Fruit fly (Drosophila melanogaster): ENCODE data around the gene Aven.

Gene Aven

DNA sequence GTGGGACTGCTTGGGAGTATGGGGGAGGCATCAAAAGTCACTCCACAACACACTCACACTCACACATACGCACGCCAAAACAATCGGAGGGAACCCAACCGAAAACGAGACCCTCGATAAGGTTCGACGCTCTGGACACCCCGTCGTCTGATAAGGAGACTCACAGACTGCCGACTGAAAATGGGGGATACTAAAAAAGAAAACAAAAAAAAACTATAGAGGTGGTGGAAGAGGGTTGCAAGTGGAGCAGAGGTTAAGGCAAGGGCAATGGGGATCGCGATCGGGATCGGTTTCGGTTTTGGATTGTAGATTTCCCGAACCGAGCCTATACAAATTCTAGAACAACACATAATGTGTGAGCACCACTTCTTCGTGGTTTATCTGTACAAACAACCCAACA lies 39.3 kb upstream of the Aven start:
- TF ChIP-seq ey (GFP tag; optimal IDR thresholded peaks at IDR 0.05) (no peak), OdsH (GFP tag; optimal IDR thresholded peaks at IDR 0.05) (no peak), Rel (GFP tag; optimal IDR thresholded peaks at IDR 0.05) (no peak), Rel (tag; optimal IDR thresholded peaks at IDR 0.05) (peak; percentile 83), dmrt93B (GFP tag; optimal IDR thresholded peaks at IDR 0.05) (no peak), dl (GFP tag; optimal IDR thresholded peaks at IDR 0.05; ENCODE audit: insufficient read depth in 1 of 2, partially characterized antibody in 2 of 2) (no peak), brk (GFP tag; optimal IDR thresholded peaks at IDR 0.05) (no peak), HLH106 (tag; optimal IDR thresholded peaks at IDR 0.05) (no peak), N (GFP tag; optimal IDR thresholded peaks at IDR 0.05) (no peak)

DNA sequence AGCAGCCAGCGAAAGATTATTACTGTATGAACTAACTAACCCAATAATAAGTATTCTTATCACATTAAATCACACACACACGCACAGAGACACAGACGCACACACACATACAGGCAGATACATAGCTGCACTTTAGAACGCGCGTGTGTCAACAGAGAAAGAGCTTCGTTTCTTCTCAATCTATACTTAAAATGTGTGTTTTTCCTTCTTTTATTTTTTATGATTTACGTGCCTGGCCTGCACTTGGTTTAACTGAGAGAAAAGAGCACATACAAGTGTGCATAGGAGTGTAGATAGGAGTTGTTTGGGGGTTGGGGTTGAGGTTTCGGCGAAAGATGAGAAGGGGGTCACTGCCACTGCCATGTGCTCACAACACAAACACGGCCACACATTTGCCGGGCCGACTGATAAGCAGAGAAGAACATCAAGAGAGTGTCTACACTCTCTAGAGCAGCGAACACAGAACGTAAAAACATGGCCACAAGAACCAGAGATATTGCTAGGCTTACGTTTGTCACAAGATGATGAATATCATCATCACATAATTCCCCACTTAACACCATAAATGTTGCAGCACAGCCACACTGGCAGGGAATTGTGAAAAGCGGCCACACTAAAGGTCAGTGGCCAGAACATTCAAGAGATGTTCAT lies 38.3 kb upstream of the Aven start:
- no peak for TF ChIP-seq woc (GFP tag; optimal IDR thresholded peaks at IDR 0.05)
- TF ChIP-seq Sp1 (GFP tag; optimal IDR thresholded peaks at IDR 0.05) = no peak
- no peak for TF ChIP-seq CG9705 (GFP tag; optimal IDR thresholded peaks at IDR 0.05)
- TF ChIP-seq CrebA (GFP tag; optimal IDR thresholded peaks at IDR 0.05; ENCODE audit: borderline replicate concordance) = peak; percentile 22
- no peak for TF ChIP-seq Jra (GFP tag; optimal IDR thresholded peaks at IDR 0.05)
- no peak for TF ChIP-seq sage (GFP tag; optimal IDR thresholded peaks at IDR 0.05)
- TF ChIP-seq jim (GFP tag; optimal IDR thresholded peaks at IDR 0.05) = no peak
- TF ChIP-seq HLH106 (tag; optimal IDR thresholded peaks at IDR 0.05) = no peak
- TF ChIP-seq Hnf4 (GFP tag; optimal IDR thresholded peaks at IDR 0.05) = peak; percentile 24
- no peak for TF ChIP-seq ey (GFP tag; optimal IDR thresholded peaks at IDR 0.05)
- no peak for TF ChIP-seq psq (GFP tag; optimal IDR thresholded peaks at IDR 0.05)
- no peak for TF ChIP-seq Vsx2 (GFP tag; optimal IDR thresholded peaks at IDR 0.05; ENCODE audit: partially characterized antibody)
- no peak for TF ChIP-seq lola (GFP tag; optimal IDR thresholded peaks at IDR 0.05)
- TF ChIP-seq h (GFP tag; optimal IDR thresholded peaks at IDR 0.05) = peak; percentile 39
- TF ChIP-seq CG32264 (GFP tag; optimal IDR thresholded peaks at IDR 0.05) = no peak
- TF ChIP-seq GATAd (GFP tag; optimal IDR thresholded peaks at IDR 0.05) = no peak
- no peak for TF ChIP-seq sv (GFP tag; optimal IDR thresholded peaks at IDR 0.05)
- TF ChIP-seq Rel (GFP tag; optimal IDR thresholded peaks at IDR 0.05) = no peak
- TF ChIP-seq Rel (tag; optimal IDR thresholded peaks at IDR 0.05) = peak; percentile 39
- TF ChIP-seq dl (GFP tag; optimal IDR thresholded peaks at IDR 0.05; ENCODE audit: insufficient read depth in 1 of 2, partially characterized antibody in 2 of 2) = no peak
- TF ChIP-seq pan (optimal IDR thresholded peaks at IDR 0.05) = no peak
- peak; percentile 23 for TF ChIP-seq brk (GFP tag; optimal IDR thresholded peaks at IDR 0.05)
- TF ChIP-seq foxo (GFP tag; optimal IDR thresholded peaks at IDR 0.05) = no peak

DNA sequence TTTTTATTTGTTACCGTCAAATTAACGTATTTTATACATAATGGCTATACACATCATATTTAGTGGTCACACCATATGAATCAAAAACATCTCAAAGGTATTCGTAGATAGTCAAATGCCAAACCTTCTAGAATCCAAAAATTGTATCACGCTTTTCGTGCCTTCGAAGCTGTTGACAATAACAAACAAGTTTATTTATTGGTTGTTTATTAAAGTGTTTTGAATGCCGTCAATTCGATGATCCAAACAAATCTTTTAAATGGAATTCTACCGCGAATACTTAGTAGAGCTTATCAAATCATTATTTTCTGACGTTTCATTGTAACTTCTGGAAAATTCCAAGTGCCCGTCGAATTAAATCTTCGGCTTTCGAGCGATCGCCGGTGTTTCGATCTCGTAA lies 37.6 kb upstream of the Aven start:
- TF ChIP-seq CG32264 (GFP tag; optimal IDR thresholded peaks at IDR 0.05) (no peak), ey (GFP tag; optimal IDR thresholded peaks at IDR 0.05) (no peak), foxo (GFP tag; optimal IDR thresholded peaks at IDR 0.05) (no peak)

DNA sequence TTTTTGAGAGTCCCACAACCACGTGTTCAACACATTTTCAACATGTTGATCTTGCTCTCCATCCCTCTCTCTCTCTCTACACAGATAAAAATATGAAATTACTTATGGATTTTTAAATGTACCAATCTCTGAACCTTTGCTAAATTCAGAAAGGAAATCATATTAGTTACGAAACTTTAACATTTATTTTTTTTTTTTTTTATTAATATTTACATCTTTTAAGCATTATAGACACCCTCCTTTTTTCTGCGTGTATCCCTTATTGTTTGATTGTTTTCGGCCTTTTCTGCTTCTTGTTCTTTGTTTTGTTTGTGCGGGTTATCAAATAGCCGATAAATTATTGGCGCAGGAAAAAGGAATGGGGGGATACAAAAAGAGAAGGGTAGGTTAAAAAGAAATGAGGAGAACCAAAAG lies 37.0 kb upstream of the Aven start:
- TF ChIP-seq OdsH (GFP tag; optimal IDR thresholded peaks at IDR 0.05) (peak; percentile 95), dl (GFP tag; optimal IDR thresholded peaks at IDR 0.05; ENCODE audit: insufficient read depth in 1 of 2, partially characterized antibody in 2 of 2) (no peak), tai (GFP tag; optimal IDR thresholded peaks at IDR 0.05) (peak; percentile 79), CrebA (GFP tag; optimal IDR thresholded peaks at IDR 0.05; ENCODE audit: borderline replicate concordance) (no peak), Mio (GFP tag; optimal IDR thresholded peaks at IDR 0.05) (no peak), Myc (optimal IDR thresholded peaks at IDR 0.05) (no peak), Jra (GFP tag; optimal IDR thresholded peaks at IDR 0.05) (peak; percentile 88), CG32264 (GFP tag; optimal IDR thresholded peaks at IDR 0.05) (peak; percentile 71), Hr83 (GFP tag; optimal IDR thresholded peaks at IDR 0.05; ENCODE audit: poor library complexity, severe bottlenecking) (no peak), dmrt93B (GFP tag; optimal IDR thresholded peaks at IDR 0.05) (peak; percentile 88), psq (GFP tag; optimal IDR thresholded peaks at IDR 0.05) (peak; percentile 98), br (GFP tag; optimal IDR thresholded peaks at IDR 0.05) (peak; percentile 84), sage (GFP tag; optimal IDR thresholded peaks at IDR 0.05) (peak; percentile 93), fru (GFP tag; optimal IDR thresholded peaks at IDR 0.05) (peak; percentile 94), dsf (GFP tag; optimal IDR thresholded peaks at IDR 0.05; ENCODE audit: borderline replicate concordance) (peak; percentile 75), woc (GFP tag; optimal IDR thresholded peaks at IDR 0.05) (peak; percentile 81), sv (GFP tag; optimal IDR thresholded peaks at IDR 0.05) (peak; percentile 85), Dif (GFP tag; optimal IDR thresholded peaks at IDR 0.05; ENCODE audit: partially characterized antibody) (no peak), brk (GFP tag; optimal IDR thresholded peaks at IDR 0.05) (peak; percentile 89), rgr (GFP tag; optimal IDR thresholded peaks at IDR 0.05) (peak; percentile 94), h (GFP tag; optimal IDR thresholded peaks at IDR 0.05) (peak; percentile 95), Hnf4 (GFP tag; optimal IDR thresholded peaks at IDR 0.05) (peak; percentile 93), CG9705 (GFP tag; optimal IDR thresholded peaks at IDR 0.05) (peak; percentile 84), Vsx2 (GFP tag; optimal IDR thresholded peaks at IDR 0.05; ENCODE audit: partially characterized antibody) (no peak), foxo (GFP tag; optimal IDR thresholded peaks at IDR 0.05) (peak in 1 of 2 experiments; percentile 95), lola (GFP tag; optimal IDR thresholded peaks at IDR 0.05) (no peak), Rel (GFP tag; optimal IDR thresholded peaks at IDR 0.05) (peak; percentile 71), Rel (tag; optimal IDR thresholded peaks at IDR 0.05) (peak; percentile 91), HLH106 (tag; optimal IDR thresholded peaks at IDR 0.05) (peak; percentile 98), Sp1 (GFP tag; optimal IDR thresholded peaks at IDR 0.05) (peak; percentile 99), ey (GFP tag; optimal IDR thresholded peaks at IDR 0.05) (peak; percentile 88), GATAd (GFP tag; optimal IDR thresholded peaks at IDR 0.05) (peak; percentile 79), usp (GFP tag; optimal IDR thresholded peaks at IDR 0.05) (no peak)
